Fruit fly (Drosophila melanogaster): ENCODE measurements around the gene TBC1D16.

Gene TBC1D16

dm6 chr2L:10413251-10414127, 22.0 kb downstream of the TBC1D16 start, which contains the start of the genes CG5355 and Klp31E:
Gene CG5355 (minus strand): TSS chr2L:10413463.
Gene Klp31E (plus strand): TSS chr2L:10414017.
- TF ChIP-seq CG34367 (tag; optimal IDR thresholded peaks at IDR 0.05) (peak; percentile 54), CG15710 (tag; optimal IDR thresholded peaks at IDR 0.05) (peak; percentile 73), rn (GFP tag; IDR thresholded peaks at IDR 0.05) (no peak), CG17806 (tag; optimal IDR thresholded peaks at IDR 0.05) (peak; percentile 55), Snoo (tag; optimal IDR thresholded peaks at IDR 0.05) (peak; percentile 58), Ets98B (GFP tag; IDR thresholded peaks at IDR 0.05) (no peak), CG8159 (tag; optimal IDR thresholded peaks at IDR 0.05) (peak; percentile 78), CG9948 (tag; optimal IDR thresholded peaks at IDR 0.05) (peak; percentile 60)

dm6 chr2L:10408122-10408576, 27.3 kb downstream of the TBC1D16 start, which contains the start of the genes Ip259 and RpS27A:
Gene Ip259 (plus strand): TSS chr2L:10408352.
Gene RpS27A (plus strand): TSS chr2L:10408352.
- no peak for TF ChIP-seq CG8159 (tag; optimal IDR thresholded peaks at IDR 0.05)
- TF ChIP-seq Pif1B (GFP tag; optimal IDR thresholded peaks at IDR 0.05) = no peak
- no peak for TF ChIP-seq CG12605 (GFP tag; IDR thresholded peaks at IDR 0.05)
- peak; percentile 85 for TF ChIP-seq Snoo (tag; optimal IDR thresholded peaks at IDR 0.05)
- peak; percentile 50; the same call in 1 of the 2 replicates for TF ChIP-seq CG32121 (GFP tag; IDR thresholded peaks at IDR 0.05)
- TF ChIP-seq CG10348 (GFP tag; IDR thresholded peaks at IDR 0.05) = no peak
- peak; percentile 52 for TF ChIP-seq gl (tag; optimal IDR thresholded peaks at IDR 0.05)
- peak; percentile 67 for TF ChIP-seq CG34367 (tag; optimal IDR thresholded peaks at IDR 0.05)
- no peak for TF ChIP-seq Pif1A (GFP tag; optimal IDR thresholded peaks at IDR 0.05)
- TF ChIP-seq Ets98B (GFP tag; IDR thresholded peaks at IDR 0.05) = no peak
- TF ChIP-seq fd96Ca (GFP tag; IDR thresholded peaks at IDR 0.05) = no peak
- TF ChIP-seq CG4496 (GFP tag; IDR thresholded peaks at IDR 0.05) = peak; percentile 83; the same call in 2 of the 3 replicates
- no peak for TF ChIP-seq D1 (tag; optimal IDR thresholded peaks at IDR 0.05)
- peak; percentile 62 for TF ChIP-seq CG15710 (tag; optimal IDR thresholded peaks at IDR 0.05)
- TF ChIP-seq CG8301 (tag; optimal IDR thresholded peaks at IDR 0.05) = no peak
- no peak for TF ChIP-seq EcR (GFP tag; optimal IDR thresholded peaks at IDR 0.05)
- no peak for TF ChIP-seq CG13204 (GFP tag; optimal IDR thresholded peaks at IDR 0.05)
- TF ChIP-seq CG17806 (tag; optimal IDR thresholded peaks at IDR 0.05) = peak; percentile 20
- no peak for TF ChIP-seq CG14655 (GFP tag; optimal IDR thresholded peaks at IDR 0.05)
- no peak for TF ChIP-seq CG9948 (tag; optimal IDR thresholded peaks at IDR 0.05)
- no peak for TF ChIP-seq rn (GFP tag; IDR thresholded peaks at IDR 0.05)

- no peak for TF ChIP-seq CG4496 (GFP tag; IDR thresholded peaks at IDR 0.05)
- no peak for TF ChIP-seq rn (GFP tag; IDR thresholded peaks at IDR 0.05)
- TF ChIP-seq CG15710 (tag; optimal IDR thresholded peaks at IDR 0.05) = no peak
- no peak for TF ChIP-seq fd96Ca (GFP tag; IDR thresholded peaks at IDR 0.05)
Observed at dm6 chr2L:10405008-10405654, 30.3 kb downstream of the TBC1D16 start, which contains the start of the genes CG17768, LSm-4 and Ir31a. Gene CG17768 (minus strand): TSS chr2L:10405203. Gene LSm-4 (minus strand): TSS chr2L:10405203. Gene Ir31a (plus strand): TSS chr2L:10405565.

- TF ChIP-seq Pif1B (GFP tag; optimal IDR thresholded peaks at IDR 0.05) = no peak
- no peak for TF ChIP-seq CG12605 (GFP tag; IDR thresholded peaks at IDR 0.05)
- TF ChIP-seq CG10348 (GFP tag; IDR thresholded peaks at IDR 0.05) = no peak
- TF ChIP-seq CG17806 (tag; optimal IDR thresholded peaks at IDR 0.05) = no peak
- no peak for TF ChIP-seq Snoo (tag; optimal IDR thresholded peaks at IDR 0.05)
- TF ChIP-seq Pif1A (GFP tag; optimal IDR thresholded peaks at IDR 0.05) = no peak
- no peak for TF ChIP-seq CG8301 (tag; optimal IDR thresholded peaks at IDR 0.05)
- no peak for TF ChIP-seq CG13204 (GFP tag; optimal IDR thresholded peaks at IDR 0.05)
- TF ChIP-seq Ets98B (GFP tag; IDR thresholded peaks at IDR 0.05) = no peak
- TF ChIP-seq CG4496 (GFP tag; IDR thresholded peaks at IDR 0.05) = no peak
- TF ChIP-seq rn (GFP tag; IDR thresholded peaks at IDR 0.05) = no peak
- no peak for TF ChIP-seq fd96Ca (GFP tag; IDR thresholded peaks at IDR 0.05)
- TF ChIP-seq CG9948 (tag; optimal IDR thresholded peaks at IDR 0.05) = no peak
- no peak for TF ChIP-seq CG14655 (GFP tag; optimal IDR thresholded peaks at IDR 0.05)
- TF ChIP-seq CG8159 (tag; optimal IDR thresholded peaks at IDR 0.05) = no peak
Observed at dm6 chr2L:10403803-10404315, 31.6 kb downstream of the TBC1D16 start.

dm6 chr2L:10396877-10397587, 38.4 kb downstream of the TBC1D16 start:
- TF ChIP-seq rn (GFP tag; IDR thresholded peaks at IDR 0.05) = no peak
- TF ChIP-seq Pif1B (GFP tag; optimal IDR thresholded peaks at IDR 0.05) = peak; percentile 28
- no peak for TF ChIP-seq CG32121 (GFP tag; IDR thresholded peaks at IDR 0.05)
- TF ChIP-seq CG8301 (tag; optimal IDR thresholded peaks at IDR 0.05) = no peak
- TF ChIP-seq EcR (GFP tag; optimal IDR thresholded peaks at IDR 0.05) = peak; percentile 41
- TF ChIP-seq CG8159 (tag; optimal IDR thresholded peaks at IDR 0.05) = no peak

All from whole organism, pupa.